Worm (Caenorhabditis elegans) whole organism, late embryonic: ENCODE data around the gene ZK550.2.

Experiments
- ceh-22 ChIP-seq: sonication (generic microtip); optimal IDR thresholded peaks from 2 replicates; lab custom pipeline; 2017; ENCODE audit warnings: missing biosample characterization, missing genetic modification characterization
- hlh-30 ChIP-seq: sonication (generic microtip); optimal IDR thresholded peaks from 2 replicates; lab custom pipeline; 2017; ENCODE audit warnings: antibody characterized with exemption, missing genetic modification characterization, missing compliant biosample characterization; ENCODE audit not compliant: insufficient read depth
- hlh-8 ChIP-seq: sonication (generic microtip); optimal IDR thresholded peaks from 2 replicates; lab custom pipeline; 2016; ENCODE audit warnings: missing genotype, missing genetic modification characterization, missing compliant biosample characterization
- nhr-11 ChIP-seq: fragments of 150-350 bp; optimal IDR thresholded peaks from 2 replicates; lab custom pipeline; 2014; ENCODE audit warnings: missing biosample characterization, missing genetic modification characterization
- tbx-2 ChIP-seq: sonication (generic microtip); optimal IDR thresholded peaks from 2 replicates; lab custom pipeline; 2016; ENCODE audit warnings: missing genetic modification characterization, missing compliant biosample characterization
- ttx-3 ChIP-seq: sonication (generic microtip); optimal IDR thresholded peaks from 2 replicates; lab custom pipeline; 2016; ENCODE audit warnings: missing genetic modification reagents, missing genetic modification characterization, missing compliant biosample characterization

DNA sequence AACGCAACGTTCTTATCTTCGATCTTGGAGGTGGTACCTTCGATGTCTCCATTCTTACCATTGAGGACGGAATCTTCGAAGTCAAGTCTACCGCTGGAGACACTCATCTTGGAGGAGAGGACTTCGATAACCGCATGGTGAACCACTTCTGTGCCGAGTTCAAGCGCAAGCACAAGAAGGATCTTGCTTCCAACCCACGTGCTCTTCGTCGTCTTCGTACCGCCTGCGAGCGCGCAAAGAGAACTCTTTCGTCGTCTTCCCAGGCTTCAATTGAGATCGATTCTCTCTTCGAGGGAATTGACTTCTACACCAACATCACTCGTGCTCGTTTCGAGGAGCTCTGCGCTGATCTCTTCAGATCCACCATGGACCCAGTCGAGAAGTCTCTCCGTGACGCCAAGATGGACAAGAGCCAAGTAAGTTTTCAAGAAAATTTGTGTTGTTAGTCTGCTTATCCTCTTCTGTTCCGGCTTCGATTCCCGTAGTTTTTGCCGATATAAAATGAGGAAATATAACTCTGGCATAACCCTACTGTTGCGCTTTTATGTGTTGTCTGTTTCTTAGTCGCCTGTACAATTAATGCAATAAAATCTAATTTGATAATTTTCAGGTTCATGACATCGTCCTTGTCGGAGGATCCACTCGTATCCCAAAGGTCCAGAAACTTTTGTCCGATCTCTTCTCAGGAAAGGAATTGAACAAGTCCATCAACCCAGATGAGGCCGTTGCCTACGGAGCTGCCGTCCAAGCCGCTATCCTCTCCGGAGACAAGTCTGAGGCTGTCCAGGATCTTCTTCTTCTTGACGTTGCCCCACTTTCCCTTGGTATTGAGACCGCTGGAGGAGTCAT is 34.4 kb downstream of the ZK550.2 start:
- TF ChIP-seq hlh-30 (no peak), tbx-2 (no peak), nhr-11 (no peak), ttx-3 (tag; lab: Kevin White, UChicago) (no peak), hlh-8 (tag; lab: Kevin White, UChicago) (no peak), ceh-22 (tag; lab: Kevin White, UChicago) (no peak)
